Worm (Caenorhabditis elegans) whole organism, mixed stage, embryonic: ENCODE results near the gene acl-6.

ENCODE experiments used
- ces-1 ChIP-seq: fragments of 150-350 bp; optimal IDR thresholded peaks from 2 replicates; lab custom pipeline; 2014; ENCODE audit warnings: missing biosample characterization, missing genetic modification reagents, missing genetic modification characterization
- nhr-237 ChIP-seq: fragments of 150-350 bp; optimal IDR thresholded peaks from 2 replicates; lab custom pipeline; 2014; ENCODE audit warnings: missing biosample characterization, missing genetic modification characterization
- nhr-28 ChIP-seq: fragments of 150-350 bp; optimal IDR thresholded peaks from 2 replicates; lab custom pipeline; 2014; ENCODE audit warnings: missing biosample characterization, missing genetic modification characterization
- pha-4 ChIP-seq: fragments of 150-350 bp; optimal IDR thresholded peaks from 2 replicates; lab custom pipeline; 2018; ENCODE audit warnings: missing biosample characterization, missing genetic modification reagents, missing genetic modification characterization
- sptf-1 ChIP-seq: sonication (generic microtip); optimal IDR thresholded peaks from 2 replicates; lab custom pipeline; 2017; ENCODE audit warnings: mild to moderate bottlenecking, missing genetic modification characterization, moderate library complexity, missing compliant biosample characterization
- unc-62 ChIP-seq: fragments of 150-350 bp; optimal IDR thresholded peaks from 2 replicates; lab custom pipeline; 2014; ENCODE audit warnings: missing biosample characterization, missing genetic modification reagents, missing genetic modification characterization
- ztf-11 ChIP-seq: fragments of 150-350 bp; optimal IDR thresholded peaks from 2 replicates; lab custom pipeline; 2014; ENCODE audit warnings: missing biosample characterization, missing genetic modification characterization

DNA sequence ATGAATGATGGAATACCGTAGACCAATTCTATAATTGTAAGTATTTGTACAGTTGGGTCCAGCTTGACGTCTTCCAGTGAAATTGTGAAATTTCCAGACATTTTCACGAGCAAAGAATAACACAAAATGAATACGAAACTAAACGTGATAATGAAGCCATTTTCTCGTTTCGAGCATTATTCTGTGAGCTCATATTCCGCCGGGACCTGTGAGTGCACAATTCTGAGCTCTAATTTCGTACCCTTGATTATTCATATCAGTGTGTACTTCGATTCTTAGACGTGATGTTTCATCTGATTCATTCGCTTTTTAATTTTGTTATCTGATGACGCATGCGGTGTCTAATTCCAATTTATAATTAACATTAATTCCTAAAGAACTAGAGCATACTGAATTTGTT, 49.1 kb downstream of the acl-6 start, which contains the start of gene srg-66:
- no peak for TF ChIP-seq pha-4
- no peak for TF ChIP-seq unc-62 (GFP tag; lab: Kevin White, UChicago)
- no peak for TF ChIP-seq ces-1
- TF ChIP-seq nhr-28 (tag; lab: Kevin White, UChicago), result no peak
- TF ChIP-seq sptf-1 (tag; lab: Kevin White, UChicago), result no peak
- no peak for TF ChIP-seq nhr-237
- TF ChIP-seq ztf-11, result no peak
